Worm (Caenorhabditis elegans) whole organism, dauer: ENCODE measurements around the gene clc-22.

Experiments
- unc-62 ChIP-seq: sonication (generic microtip); optimal IDR thresholded peaks from 2 replicates; lab custom pipeline; 2017; ENCODE audit warnings: missing biosample characterization, missing genetic modification reagents, missing genetic modification characterization

clc-22 gene

DNA sequence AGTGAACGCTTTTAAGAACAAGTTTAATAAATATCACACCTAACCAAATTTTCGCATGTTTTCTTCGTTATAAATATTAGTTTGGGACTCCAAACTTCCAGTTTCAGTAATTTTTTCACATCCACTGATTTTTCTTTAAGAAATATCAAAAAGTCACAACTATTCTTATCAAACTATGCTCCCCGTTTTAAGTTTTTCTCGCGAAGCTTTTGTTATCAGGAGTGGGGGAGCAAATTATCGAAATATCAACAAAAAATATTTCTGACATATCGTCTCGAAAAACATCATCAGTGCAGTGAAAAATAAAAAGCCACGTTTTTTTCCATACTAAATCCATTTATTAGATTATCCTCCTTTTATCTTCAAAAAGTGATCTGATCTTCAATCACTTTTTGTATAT, 3.8 kb downstream of the clc-22 start:
- no peak for TF ChIP-seq unc-62 (GFP tag; lab: Kevin White, UChicago)

DNA sequence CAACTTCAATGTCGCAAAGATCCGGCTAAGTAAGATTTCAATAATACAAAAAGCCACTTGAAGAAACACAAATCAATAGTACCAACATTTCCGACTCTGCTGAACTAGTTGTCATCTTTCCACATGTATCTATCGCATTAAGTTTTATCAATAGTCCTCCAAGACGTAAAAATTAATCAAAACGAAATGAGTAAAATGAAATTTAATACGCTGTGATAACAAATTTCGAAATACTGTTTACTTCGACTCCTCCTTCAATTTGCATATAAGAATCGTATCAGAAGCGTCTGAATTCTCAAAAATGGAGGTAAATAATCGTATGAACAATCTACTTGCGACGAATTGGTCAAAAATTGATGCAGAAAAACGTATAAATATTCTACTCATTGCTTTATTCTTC, 5.2 kb downstream of the clc-22 start:
- TF ChIP-seq unc-62 (GFP tag; lab: Kevin White, UChicago), result no peak

DNA sequence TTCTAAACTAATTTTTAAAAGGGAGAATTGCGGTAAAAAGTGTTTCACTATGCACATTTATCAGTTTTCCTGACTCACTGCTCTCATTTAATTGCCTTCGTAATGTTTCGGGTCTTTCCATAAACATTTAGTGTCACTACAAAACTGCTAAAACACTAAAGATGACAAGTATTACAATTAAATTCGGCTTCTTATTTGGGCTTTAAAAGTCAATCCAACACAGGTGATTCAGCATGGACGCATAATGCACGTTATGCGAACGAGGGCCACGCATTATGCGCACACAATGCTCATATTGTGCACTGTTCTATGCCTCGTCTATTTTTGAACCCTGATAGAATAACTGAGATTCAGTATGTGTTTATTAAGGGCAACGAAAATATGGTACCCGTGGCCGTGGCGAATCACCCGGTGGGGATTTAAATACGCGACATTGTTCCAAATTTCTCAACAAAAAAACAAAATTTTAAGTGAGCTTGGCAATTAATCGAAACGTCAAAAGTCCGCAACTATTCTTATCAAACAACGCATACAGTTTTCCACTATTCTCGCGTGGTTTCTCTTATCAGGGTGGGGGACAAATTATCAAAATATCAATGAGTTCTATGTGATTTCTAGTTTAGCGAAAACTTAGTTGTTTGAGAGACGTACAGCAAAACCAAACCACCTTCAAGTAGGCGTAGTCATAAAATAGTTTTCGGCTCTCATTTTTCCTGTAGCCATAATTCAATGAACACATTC, 6.1 kb downstream of the clc-22 start, which contains the start of gene Y14H12A.2:
TSS of gene Y14H12A.2 (minus strand) at position 51 of the 741 bp plus-strand sequence.
- TF ChIP-seq unc-62 (GFP tag; lab: Kevin White, UChicago), result no peak

DNA sequence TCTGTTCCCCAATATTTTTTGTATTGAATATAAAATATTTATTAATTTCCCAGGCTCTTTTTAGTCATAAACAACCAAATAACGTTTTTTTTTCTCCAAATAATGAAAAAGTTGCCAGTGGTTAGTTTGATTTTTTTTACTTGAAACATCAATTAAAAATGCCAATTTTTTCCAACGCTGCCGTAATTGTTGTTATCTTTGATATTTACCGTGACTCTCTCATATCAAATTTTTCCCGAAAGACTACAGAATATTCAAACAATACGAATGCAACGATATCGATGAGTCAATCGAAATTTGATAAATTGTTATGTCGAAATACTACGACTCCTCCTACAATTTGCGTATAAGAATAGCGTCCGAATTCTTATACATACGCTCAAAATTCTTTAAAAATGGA, 9.0 kb downstream of the clc-22 start, which contains the start of gene K10G6.5:
TSS of gene K10G6.5 (plus strand) at position 345 of the 400 bp plus-strand sequence.
- TF ChIP-seq unc-62 (GFP tag; lab: Kevin White, UChicago), result no peak

DNA sequence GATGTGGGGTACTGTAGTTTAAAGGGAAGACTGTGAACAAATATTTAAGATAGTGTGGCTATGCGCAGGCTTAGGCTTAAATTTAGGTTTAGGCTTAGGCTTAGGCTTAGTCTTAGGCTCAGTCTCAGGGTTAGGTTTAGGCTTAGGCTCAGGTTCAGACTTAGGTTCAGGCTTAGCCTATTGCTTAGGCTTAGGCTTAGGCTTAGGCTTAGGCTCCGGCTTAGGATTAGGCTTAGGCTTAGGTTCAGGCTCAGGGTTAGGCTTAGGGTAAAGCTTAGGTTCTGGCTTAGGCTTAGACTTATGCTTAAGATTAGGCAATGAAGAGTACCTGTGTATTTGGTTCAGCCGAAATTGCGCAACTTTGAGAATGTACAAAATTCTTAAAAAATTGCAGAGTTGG, 11.6 kb downstream of the clc-22 start:
- no peak for TF ChIP-seq unc-62 (GFP tag; lab: Kevin White, UChicago)

DNA sequence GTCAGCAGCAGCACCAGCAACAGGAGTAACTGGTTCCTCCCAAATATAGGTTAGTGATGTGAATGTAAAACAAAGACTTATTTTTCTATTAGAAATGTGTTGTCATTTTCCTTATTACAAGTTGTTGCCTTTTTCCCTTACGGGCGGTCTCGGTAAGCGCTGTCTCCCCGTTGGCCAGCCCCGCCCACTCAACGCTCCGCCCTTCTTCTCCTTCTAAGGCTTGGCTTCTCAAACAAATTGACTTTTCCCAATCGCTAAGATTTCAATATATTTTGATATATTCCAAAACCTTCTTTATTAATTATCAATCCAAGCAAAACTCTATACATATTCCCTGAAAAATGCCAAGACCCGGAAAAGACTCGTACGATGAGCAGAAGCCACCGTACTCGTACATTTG, 13.6 kb downstream of the clc-22 start, which contains the start of gene lin-31:
TSS of gene lin-31 (plus strand) at position 237 of the 400 bp plus-strand sequence.
- TF ChIP-seq unc-62 (GFP tag; lab: Kevin White, UChicago), result no peak

DNA sequence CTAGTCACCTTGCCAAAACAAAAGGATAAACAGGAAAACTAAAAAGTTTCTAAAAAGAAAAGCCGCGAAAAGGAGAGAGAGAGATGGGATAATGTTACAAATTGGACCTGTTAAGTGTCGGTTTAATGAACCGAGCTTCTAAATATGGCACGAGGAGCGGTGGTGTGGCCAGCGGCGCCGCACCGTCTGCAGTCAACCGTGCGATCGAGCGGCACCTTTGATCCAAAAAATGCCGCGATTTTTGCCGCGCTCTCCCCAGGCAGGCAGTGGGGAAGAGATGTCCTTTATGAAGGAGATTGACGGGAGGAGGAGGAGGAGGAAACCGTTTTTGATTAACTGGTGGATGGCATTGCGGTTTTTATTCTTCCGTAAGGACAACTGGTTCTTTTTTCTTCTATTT, 15.5 kb downstream of the clc-22 start:
- TF ChIP-seq unc-62 (GFP tag; lab: Kevin White, UChicago), result no peak

DNA sequence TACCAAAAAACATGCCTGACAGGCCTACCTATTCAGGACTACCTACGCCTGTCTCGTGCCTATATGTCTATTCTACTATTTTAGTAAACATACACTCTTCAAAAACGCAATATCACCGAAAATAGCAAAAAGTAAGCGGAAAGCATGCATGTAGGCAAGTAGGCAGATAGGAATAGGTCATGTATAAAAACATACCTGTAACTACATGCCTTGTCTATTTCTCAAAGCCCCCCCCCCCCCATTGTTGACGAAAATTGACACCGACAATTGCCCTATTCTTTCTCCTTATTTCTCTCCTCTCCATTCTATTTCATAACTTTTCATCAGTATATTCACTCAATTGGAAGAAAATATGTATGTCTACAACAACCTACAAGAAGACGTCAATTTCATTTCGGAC, 17.7 kb downstream of the clc-22 start:
- TF ChIP-seq unc-62 (GFP tag; lab: Kevin White, UChicago), result no peak

DNA sequence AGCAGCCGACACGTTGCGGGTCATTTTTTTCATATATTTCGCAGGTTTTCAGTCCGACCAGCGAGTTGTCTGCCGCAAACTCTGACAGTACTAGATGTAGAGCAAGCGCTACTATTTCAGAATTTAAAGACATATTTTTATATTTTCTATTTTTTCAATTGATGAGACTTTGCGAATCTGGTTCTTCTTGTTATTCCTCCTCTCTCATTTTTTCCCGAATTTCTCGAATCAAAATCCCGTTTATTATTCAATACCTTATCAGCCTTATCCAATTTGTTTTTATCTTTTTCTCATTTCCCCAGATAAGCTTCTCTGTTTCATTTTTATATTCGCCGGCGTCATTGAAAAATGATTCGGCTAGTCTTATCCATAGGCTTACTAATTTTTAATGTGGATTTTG, 19.9 kb downstream of the clc-22 start, which contains the start of gene dos-2:
TSS of gene dos-2 (plus strand) at position 301 of the 400 bp plus-strand sequence.
- TF ChIP-seq unc-62 (GFP tag; lab: Kevin White, UChicago), result no peak

DNA sequence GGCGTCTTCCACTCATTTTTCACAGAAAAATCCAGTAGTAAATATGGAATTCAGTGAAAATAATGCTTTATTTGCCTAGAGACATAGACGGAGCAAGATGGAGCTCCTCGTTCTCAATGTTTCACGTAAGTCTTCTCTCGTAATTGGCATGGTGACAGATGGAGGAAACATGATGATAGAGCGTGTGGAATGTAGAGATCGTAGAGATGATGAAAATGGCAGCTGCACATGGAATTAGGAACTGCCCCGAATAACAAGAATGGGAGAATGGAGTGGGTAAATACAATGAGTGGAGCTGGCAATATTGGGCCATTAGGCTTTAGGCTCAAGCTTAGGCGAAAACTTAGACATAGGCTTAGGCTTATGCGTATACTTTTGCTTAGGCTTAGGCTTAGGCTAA, 20.9 kb downstream of the clc-22 start, which contains the start of gene cank-26:
TSS of gene cank-26 (minus strand) at position 113 of the 400 bp plus-strand sequence.
- TF ChIP-seq unc-62 (GFP tag; lab: Kevin White, UChicago), result no peak

DNA sequence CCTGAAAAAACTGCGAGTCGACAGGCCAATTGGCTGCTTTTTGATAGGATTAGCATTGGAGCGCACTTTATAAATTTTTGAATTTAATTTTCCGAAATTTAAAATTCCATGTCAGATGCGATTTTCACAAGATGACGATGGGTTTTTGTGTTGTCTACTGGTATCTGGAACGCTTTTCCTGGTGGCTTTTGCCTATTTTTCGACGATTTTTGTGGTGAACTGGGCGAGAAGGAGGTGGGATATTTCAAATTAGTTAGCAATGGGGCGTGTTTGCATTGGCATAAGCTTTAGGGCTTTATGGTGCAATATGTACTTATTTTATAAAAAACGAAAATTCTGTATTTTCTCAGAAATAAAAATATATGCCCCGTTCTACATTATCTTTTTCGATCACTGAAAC, 23.7 kb downstream of the clc-22 start, which contains the start of gene K10G6.9:
TSS of gene K10G6.9 (plus strand) at position 110 of the 400 bp plus-strand sequence.
- TF ChIP-seq unc-62 (GFP tag; lab: Kevin White, UChicago), result no peak

DNA sequence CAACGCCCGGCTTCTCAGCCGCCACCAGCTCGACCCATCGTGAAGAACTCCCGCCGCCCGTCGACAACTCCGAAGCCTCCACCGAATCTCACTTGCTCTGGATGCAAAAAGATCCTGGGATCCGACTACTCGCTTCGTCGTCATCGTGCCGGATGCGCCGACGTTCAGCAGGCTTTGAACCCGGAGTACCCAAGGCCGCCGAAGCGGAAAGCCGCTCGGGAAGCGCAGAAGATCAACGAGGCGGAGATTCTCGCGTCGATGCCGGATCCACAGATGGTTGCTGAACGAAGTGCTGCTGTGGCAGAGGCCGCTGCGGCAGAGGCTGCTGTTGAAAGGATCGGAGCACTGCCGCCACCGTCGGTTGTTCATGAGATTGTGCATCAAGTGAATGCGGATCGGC, 27.1 kb downstream of the clc-22 start:
- TF ChIP-seq unc-62 (GFP tag; lab: Kevin White, UChicago), result no peak

DNA sequence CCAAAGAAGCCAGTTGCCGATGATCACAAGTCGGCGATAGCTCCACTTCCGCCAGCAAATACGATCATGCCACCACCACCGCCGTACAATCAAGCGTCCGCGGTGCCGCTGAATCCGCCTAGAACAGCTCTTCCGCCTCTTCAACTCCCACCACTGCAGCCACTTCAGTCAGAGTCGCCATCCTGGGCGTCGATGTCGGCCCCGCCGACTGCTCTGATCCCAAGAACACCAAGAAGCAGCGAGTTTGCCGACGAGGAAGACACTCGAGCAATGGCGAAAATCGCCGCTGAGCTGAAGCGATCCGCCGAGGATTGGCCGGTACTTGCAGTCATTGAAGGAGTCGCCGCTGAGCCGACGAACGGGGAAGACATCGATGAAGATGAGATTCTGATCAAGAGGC, 27.8 kb downstream of the clc-22 start:
- no peak for TF ChIP-seq unc-62 (GFP tag; lab: Kevin White, UChicago)

DNA sequence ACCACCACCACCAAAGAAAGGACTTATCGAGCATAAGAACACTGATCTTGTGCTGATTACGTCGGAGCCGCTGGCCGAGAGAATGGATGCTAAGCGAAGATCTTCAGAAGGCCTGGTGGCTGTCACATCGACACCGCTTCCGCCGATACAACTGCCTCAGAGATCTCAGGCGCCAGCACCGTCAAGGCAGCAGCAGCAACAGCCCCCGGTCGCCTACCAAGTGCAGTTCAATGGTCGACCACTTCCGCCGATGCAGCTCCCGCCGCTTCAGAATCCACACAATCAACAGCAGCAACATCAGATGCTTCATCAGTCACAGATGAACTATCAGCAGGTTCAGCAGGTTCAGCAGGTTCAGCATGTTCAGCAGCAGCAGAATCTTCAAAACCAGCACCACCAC, 28.8 kb downstream of the clc-22 start:
- no peak for TF ChIP-seq unc-62 (GFP tag; lab: Kevin White, UChicago)

DNA sequence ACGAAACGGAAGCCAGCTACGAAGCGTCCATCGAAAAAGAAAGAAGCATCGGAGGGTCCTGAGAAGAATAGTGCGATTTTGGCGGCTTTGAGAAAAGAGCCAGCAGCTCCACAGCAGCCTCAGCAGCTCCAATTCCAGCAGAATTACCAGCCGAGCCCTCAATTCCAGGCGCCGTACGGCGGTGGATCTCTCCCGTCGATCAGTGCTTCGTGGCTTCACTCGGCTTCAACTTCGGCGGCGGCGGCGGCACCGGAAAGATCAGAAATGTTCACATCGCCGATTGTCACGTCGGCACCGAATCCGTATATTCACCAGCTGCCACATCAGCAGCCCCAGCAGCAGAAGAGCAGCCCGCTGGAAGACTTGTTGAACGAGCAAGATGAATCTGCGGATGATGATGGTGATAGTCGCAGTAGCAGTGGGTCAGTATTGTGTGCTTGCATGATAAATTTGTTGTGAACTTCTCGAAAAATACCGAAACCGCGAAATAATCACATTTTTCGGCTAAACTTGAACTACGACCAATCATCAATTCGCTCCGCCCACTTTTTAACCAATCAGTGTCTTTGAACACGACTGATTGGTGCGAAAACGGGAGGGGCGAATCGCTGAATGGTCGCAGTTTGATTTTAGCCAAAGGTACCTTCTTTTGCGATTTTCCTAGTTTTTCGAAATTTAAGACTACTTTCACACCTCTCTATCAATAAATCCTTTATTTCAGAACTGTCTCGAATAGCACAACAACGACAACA, 30.0 kb downstream of the clc-22 start:
- TF ChIP-seq unc-62 (GFP tag; lab: Kevin White, UChicago), result no peak

DNA sequence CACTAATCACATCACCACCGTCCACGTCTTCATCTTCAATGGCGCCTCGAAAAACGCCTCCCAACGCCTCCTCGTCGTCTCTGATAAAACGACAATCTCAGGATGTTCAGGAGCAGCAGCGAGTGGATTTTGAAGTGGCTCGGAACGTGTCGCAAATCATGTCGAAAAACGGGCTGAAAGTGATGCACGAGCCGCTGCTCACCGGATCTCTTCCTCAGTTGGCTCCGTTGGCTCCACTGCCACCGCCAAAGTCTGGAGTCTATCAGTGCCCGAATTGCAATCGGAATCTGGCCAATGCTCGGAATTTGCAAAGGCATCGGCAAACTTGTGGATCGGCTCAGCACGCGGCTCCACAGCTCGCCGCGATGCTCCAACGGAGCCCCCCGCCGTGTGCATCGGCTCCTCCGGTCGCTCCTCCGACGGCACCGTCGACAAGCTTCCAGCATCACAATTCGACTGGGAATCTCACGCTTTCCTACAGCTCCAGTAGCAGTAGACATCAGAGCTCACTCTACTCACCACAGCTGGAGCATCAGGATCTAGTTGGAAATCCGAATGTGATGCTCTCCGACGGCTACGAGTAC, 31.5 kb downstream of the clc-22 start:
- no peak for TF ChIP-seq unc-62 (GFP tag; lab: Kevin White, UChicago)
